Fruit fly (Drosophila melanogaster) whole organism, embryonic: ENCODE results near the gene CG6178.

Source experiments
- Asciz ChIP-seq: fragments of 200-800 bp; sonication (Bioruptor generic); optimal IDR thresholded peaks from 2 replicates; lab custom pipeline; 2017; ENCODE audit warnings: missing biosample characterization, mild to moderate bottlenecking, missing genetic modification characterization, missing genetic modification reagents
- B-H1 ChIP-seq: fragments of 200-800 bp; sonication (Bioruptor generic); IDR thresholded peaks from 3 replicates; pipeline ENCODE4 v1.3.6; 2022; ENCODE audit warnings: missing biosample characterization, missing genetic modification characterization
- CG10462 ChIP-seq: fragments of 200-800 bp; sonication (Bioruptor generic); optimal IDR thresholded peaks from 2 replicates; lab custom pipeline; 2016; ENCODE audit warnings: missing biosample characterization, missing genetic modification characterization
- CG10654 ChIP-seq: fragments of 200-800 bp; sonication (Bioruptor generic); optimal IDR thresholded peaks from 2 replicates; lab custom pipeline; 2016; ENCODE audit warnings: missing biosample characterization, missing genetic modification characterization
- CG11723 ChIP-seq: fragments of 200-800 bp; sonication (Bioruptor generic); optimal IDR thresholded peaks from 2 replicates; lab custom pipeline; 2017; ENCODE audit warnings: missing biosample characterization, mild to moderate bottlenecking, missing genetic modification characterization
- CG12071 ChIP-seq: fragments of 200-800 bp; sonication (Bioruptor generic); optimal IDR thresholded peaks from 3 replicates; lab custom pipeline; 2018; ENCODE audit warnings: missing biosample characterization, mild to moderate bottlenecking, missing genetic modification characterization
- CG12104 ChIP-seq: fragments of 200-800 bp; sonication (Bioruptor generic); optimal IDR thresholded peaks from 3 replicates; lab custom pipeline; 2016; ENCODE audit warnings: missing biosample characterization, missing genetic modification characterization
- CG12391 ChIP-seq: fragments of 200-800 bp; sonication (Bioruptor generic); optimal IDR thresholded peaks from 3 replicates; lab custom pipeline; 2018; ENCODE audit warnings: missing biosample characterization, mild to moderate bottlenecking, missing genetic modification characterization, moderate library complexity
- CG12744 ChIP-seq: fragments of 200-800 bp; sonication (Bioruptor generic); optimal IDR thresholded peaks from 2 replicates; lab custom pipeline; 2016; ENCODE audit warnings: missing biosample characterization, missing genetic modification characterization
- CG13123 ChIP-seq: fragments of 200-800 bp; sonication (Bioruptor generic); optimal IDR thresholded peaks from 2 replicates; lab custom pipeline; 2016; ENCODE audit warnings: missing biosample characterization, missing genetic modification characterization
- CG13624 ChIP-seq: fragments of 200-800 bp; sonication (Bioruptor generic); optimal IDR thresholded peaks from 2 replicates; lab custom pipeline; 2016; ENCODE audit warnings: missing biosample characterization, missing genetic modification characterization
- CG15514 ChIP-seq: fragments of 200-800 bp; sonication (Bioruptor generic); optimal IDR thresholded peaks from 3 replicates; lab custom pipeline; 2017; ENCODE audit warnings: missing biosample characterization, missing genetic modification characterization, mild to moderate bottlenecking, moderate library complexity, missing genetic modification reagents
- CG17612 ChIP-seq: fragments of 200-800 bp; sonication (Bioruptor generic); IDR thresholded peaks from 2 replicates; pipeline ENCODE4 v1.3.6; 2022; ENCODE audit warnings: missing biosample characterization, missing genetic modification characterization
- CG17912 ChIP-seq: fragments of 200-800 bp; sonication (Bioruptor generic); optimal IDR thresholded peaks from 2 replicates; lab custom pipeline; 2018; ENCODE audit warnings: missing biosample characterization, mild to moderate bottlenecking, missing genetic modification characterization
- CG1832 ChIP-seq: fragments of 200-800 bp; sonication (Bioruptor generic); optimal IDR thresholded peaks from 2 replicates; lab custom pipeline; 2017; ENCODE audit warnings: missing biosample characterization, mild to moderate bottlenecking, missing genetic modification characterization, inconsistent platforms
- CG3726 ChIP-seq: fragments of 200-800 bp; sonication (Bioruptor generic); IDR thresholded peaks from 3 replicates; pipeline ENCODE4, ENCODE4 v1.3.6; 2022; ENCODE audit warnings: missing biosample characterization, missing genetic modification characterization
- CG4360 ChIP-seq: fragments of 200-800 bp; sonication (Bioruptor generic); IDR thresholded peaks from 2 replicates; pipeline ENCODE4 v1.3.6; 2022; ENCODE audit warnings: missing biosample characterization, missing genetic modification characterization
- CG4820 ChIP-seq: fragments of 200-800 bp; sonication (Bioruptor generic); optimal IDR thresholded peaks from 3 replicates; lab custom pipeline; 2016; ENCODE audit warnings: missing biosample characterization, missing genetic modification characterization
- CG6272 ChIP-seq: fragments of 200-800 bp; sonication (Bioruptor generic); IDR thresholded peaks from 2 replicates; pipeline ENCODE4 v1.3.6; 2022; ENCODE audit warnings: missing biosample characterization, missing genetic modification characterization
- CG6654 ChIP-seq: fragments of 200-800 bp; sonication (Bioruptor generic); optimal IDR thresholded peaks from 2 replicates; lab custom pipeline; 2017; ENCODE audit warnings: missing biosample characterization, mild to moderate bottlenecking, missing genetic modification characterization
- CG6765 ChIP-seq: fragments of 200-800 bp; sonication (Bioruptor generic); optimal IDR thresholded peaks from 3 replicates; lab custom pipeline; 2017; ENCODE audit warnings: missing biosample characterization, mild to moderate bottlenecking, missing genetic modification characterization
- CG8290 ChIP-seq, 3 experiments: fragments of 200-800 bp; sonication (Bioruptor generic); optimal IDR thresholded peaks; 2 replicates each; lab custom pipeline; 2016 to 2019; ENCODE audit warnings: missing biosample characterization in 3 of 3, missing genetic modification characterization in 3 of 3, mild to moderate bottlenecking in 2 of 3, moderate library complexity in 1 of 3
- CG8924 ChIP-seq: fragments of 200-800 bp; optimal IDR thresholded peaks from 3 replicates; lab custom pipeline; 2019; ENCODE audit warnings: missing biosample characterization, mild to moderate bottlenecking, missing genetic modification characterization, moderate library complexity
- CG9932 ChIP-seq: fragments of 200-800 bp; sonication (Bioruptor generic); IDR thresholded peaks from 2 replicates; pipeline ENCODE4 v1.3.6; 2022; ENCODE audit warnings: missing biosample characterization, missing genetic modification characterization
- Camta ChIP-seq: fragments of 200-800 bp; sonication (Bioruptor generic); optimal IDR thresholded peaks from 2 replicates; lab custom pipeline; 2016; ENCODE audit warnings: missing biosample characterization, missing genetic modification characterization
- CkIIα-i1 ChIP-seq: fragments of 200-800 bp; sonication (Bioruptor generic); IDR thresholded peaks from 2 replicates; pipeline ENCODE4 v1.3.6; 2022; ENCODE audit warnings: missing biosample characterization, missing genetic modification characterization
- D19B ChIP-seq: fragments of 200-800 bp; sonication (Bioruptor generic); optimal IDR thresholded peaks from 2 replicates; lab custom pipeline; 2017; ENCODE audit warnings: missing biosample characterization, mild to moderate bottlenecking, missing genetic modification characterization
- ERR ChIP-seq: fragments of 200-800 bp; sonication (Bioruptor generic); optimal IDR thresholded peaks from 2 replicates; lab custom pipeline; 2016; ENCODE audit warnings: missing biosample characterization, missing genetic modification characterization
- Fer1 ChIP-seq: fragments of 200-800 bp; sonication (Bioruptor generic); optimal IDR thresholded peaks from 2 replicates; lab custom pipeline; 2017; ENCODE audit warnings: missing biosample characterization, mild to moderate bottlenecking, missing genetic modification characterization
- H2.0 ChIP-seq: fragments of 200-800 bp; sonication (Bioruptor generic); IDR thresholded peaks from 2 replicates; pipeline ENCODE4 v1.3.6; 2022; ENCODE audit warnings: missing biosample characterization, missing genetic modification characterization
- Hand ChIP-seq: fragments of 200-800 bp; sonication (Bioruptor generic); optimal IDR thresholded peaks from 2 replicates; lab custom pipeline; 2017; ENCODE audit warnings: mild to moderate bottlenecking, missing biosample characterization, missing genetic modification reagents, missing genetic modification characterization
- Lim3 ChIP-seq: fragments of 200-800 bp; sonication (Bioruptor generic); IDR thresholded peaks from 2 replicates; pipeline ENCODE4 v1.3.6; 2022; ENCODE audit warnings: missing biosample characterization, missing genetic modification characterization
- NC2α ChIP-seq: fragments of 200-800 bp; sonication (Bioruptor generic); optimal IDR thresholded peaks from 2 replicates; lab custom pipeline; 2016; ENCODE audit warnings: missing biosample characterization, missing genetic modification characterization
- Tbp ChIP-seq: fragments of >200 bp; optimal IDR thresholded peaks from 2 replicates; lab custom pipeline; 2018; ENCODE audit warnings: missing biosample characterization, missing genetic modification characterization
- ab ChIP-seq: fragments of 200-800 bp; sonication (Bioruptor generic); optimal IDR thresholded peaks from 2 replicates; lab custom pipeline; 2016; ENCODE audit warnings: missing biosample characterization, missing genetic modification characterization
- ac ChIP-seq: fragments of 200-800 bp; sonication (Bioruptor generic); optimal IDR thresholded peaks from 3 replicates; lab custom pipeline; 2017; ENCODE audit warnings: missing biosample characterization, mild to moderate bottlenecking, missing genetic modification characterization
- ato ChIP-seq: fragments of 200-800 bp; sonication (Bioruptor generic); IDR thresholded peaks from 2 replicates; pipeline ENCODE4 v1.3.6; 2022; ENCODE audit warnings: missing biosample characterization, missing genetic modification characterization; ENCODE audit not compliant: partially characterized antibody
- bab2 ChIP-seq: fragments of 200-800 bp; sonication (Bioruptor generic); optimal IDR thresholded peaks from 2 replicates; lab custom pipeline; 2016; ENCODE audit warnings: missing biosample characterization, missing genetic modification characterization
- bbx ChIP-seq: fragments of 200-800 bp; sonication (Bioruptor generic); IDR thresholded peaks from 2 replicates; pipeline ENCODE4 v1.3.6; 2022; ENCODE audit warnings: missing biosample characterization, missing genetic modification characterization; ENCODE audit not compliant: partially characterized antibody
- br ChIP-seq: fragments of >200 bp; optimal IDR thresholded peaks from 2 replicates; lab custom pipeline; 2017
- cad ChIP-seq: fragments of >200 bp; optimal IDR thresholded peaks from 2 replicates; lab custom pipeline; 2017; ENCODE audit warnings: missing biosample characterization, missing genetic modification characterization
- crc ChIP-seq: fragments of 200-800 bp; sonication (Bioruptor generic); optimal IDR thresholded peaks from 2 replicates; lab custom pipeline; 2016; ENCODE audit warnings: missing biosample characterization, missing genetic modification characterization
- gce ChIP-seq: fragments of 200-800 bp; sonication (Bioruptor generic); IDR thresholded peaks from 3 replicates; pipeline ENCODE4 v1.3.6; 2022; ENCODE audit warnings: missing biosample characterization, missing genetic modification characterization
- mld ChIP-seq: fragments of 200-800 bp; sonication (Bioruptor generic); IDR thresholded peaks from 3 replicates; pipeline ENCODE4 v1.3.6; 2022; ENCODE audit warnings: missing biosample characterization, missing genetic modification characterization; ENCODE audit not compliant: partially characterized antibody
- pan ChIP-seq, 4 experiments: fragments of >200 bp in 3 of 4; fragments of 200-800 bp in 1 of 4; sonication (Bioruptor generic) in 1 of 4; optimal IDR thresholded peaks in 3 of 4; IDR thresholded peaks in 1 of 4; 2 replicates each; pipeline versions ENCODE4 v1.3.6 to Lab custom; 2017 to 2022; ENCODE audit warnings: missing biosample characterization in 2 of 4, missing genetic modification characterization in 2 of 4, mixed read lengths in 1 of 4
- rib ChIP-seq: fragments of 200-800 bp; sonication (Bioruptor generic); IDR thresholded peaks from 2 replicates; pipeline ENCODE4 v1.3.6; 2022; ENCODE audit warnings: missing biosample characterization, missing genetic modification characterization
- sug ChIP-seq: fragments of 200-800 bp; optimal IDR thresholded peaks from 2 replicates; lab custom pipeline; 2019; ENCODE audit warnings: missing biosample characterization, mild to moderate bottlenecking, missing genetic modification characterization, moderate library complexity
- tup ChIP-seq: fragments of 200-800 bp; sonication (Bioruptor generic); optimal IDR thresholded peaks from 2 replicates; lab custom pipeline; 2016; ENCODE audit warnings: missing biosample characterization, mild to moderate bottlenecking, missing genetic modification characterization, moderate library complexity
- z ChIP-seq: fragments of 200-800 bp; sonication (Bioruptor generic); IDR thresholded peaks from 3 replicates; pipeline ENCODE4 v1.3.6; 2022; ENCODE audit warnings: missing biosample characterization, missing genetic modification characterization

The CG6178 gene

dm6 chr3R:24112320-24113069, 39.7 kb upstream of the CG6178 start, which contains the start of gene CG13605 (continued):
- TF ChIP-seq CG4360 (GFP tag; lab: Robert Waterston, UW) (no peak), CG1832 (GFP tag; lab: Kevin White, UChicago) (no peak), CG10654 (GFP tag; lab: Kevin White, UChicago) (peak; percentile 57), CG15514 (GFP tag; lab: Kevin White, UChicago) (peak; percentile 80), mld (GFP tag; lab: Robert Waterston, UW) (no peak), Hand (GFP tag; lab: Kevin White, UChicago) (peak; percentile 69), B-H1 (peak; percentile 59; the same call in 2 of the 3 replicates), CG12104 (peak; percentile 40), CG3726 (0 out of 3 replicates have a peak, but pooled peaks have one; percentile 14), CG6654 (GFP tag; lab: Kevin White, UChicago) (peak; percentile 31), ERR (GFP tag; lab: Kevin White, UChicago) (no peak), z (GFP tag; lab: Robert Waterston, UW) (no peak), CG9932 (GFP tag; lab: Robert Waterston, UW) (peak; percentile 81), CG17612 (peak; percentile 14; the same call in 1 of the 2 replicates), CG17912 (GFP tag; lab: Kevin White, UChicago) (no peak), CG8290 (GFP tag; optimal IDR thresholded peaks at IDR 0.05; lab: Kevin White, UChicago) (peak; percentile 70), CG8290 (tag; optimal IDR thresholded peaks at IDR 0.05; lab: Kevin White, UChicago) (peak; percentile 13 to 85), CG12391 (tag; lab: Kevin White, UChicago) (peak; percentile 82), crc (GFP tag; lab: Kevin White, UChicago) (peak; percentile 13), ab (GFP tag; lab: Kevin White, UChicago) (no peak), D19B (peak; percentile 46), CkIIα-i1 (GFP tag; lab: Robert Waterston, UW) (no peak), CG8924 (tag; lab: Kevin White, UChicago) (peak; percentile 85), CG4820 (peak; percentile 52), Camta (GFP tag; lab: Kevin White, UChicago) (no peak), CG12744 (GFP tag; lab: Kevin White, UChicago) (peak; percentile 35), br (lab: Kevin White, UChicago) (no peak), sug (peak; percentile 23), tup (GFP tag; lab: Kevin White, UChicago) (no peak), CG12071 (GFP tag; lab: Kevin White, UChicago) (peak; percentile 70), bbx (GFP tag; lab: Robert Waterston, UW) (peak; percentile 59), CG6272 (GFP tag; lab: Robert Waterston, UW) (peak; percentile 49; the same call in 1 of the 2 replicates), CG13123 (GFP tag; lab: Kevin White, UChicago) (no peak), rib (GFP tag; lab: Robert Waterston, UW) (peak; percentile 37), H2.0 (GFP tag; lab: Robert Waterston, UW) (peak; percentile 63), gce (GFP tag; lab: Robert Waterston, UW) (peak; percentile 54; the same call in 1 of the 3 replicates), cad (no peak), Lim3 (GFP tag; lab: Robert Waterston, UW) (no peak), pan (optimal IDR thresholded peaks at IDR 0.05; lab: Kevin White, UChicago) (no peak), pan (GFP tag; optimal IDR thresholded peaks at IDR 0.05 in 1 of 2, IDR thresholded peaks at IDR 0.05 in 1 of 2) (peak in 1 of 2 experiments; percentile 82), NC2α (no peak), Asciz (GFP tag; lab: Kevin White, UChicago) (peak; percentile 71), CG6765 (GFP tag; lab: Kevin White, UChicago) (peak; percentile 85), Tbp (GFP tag; lab: Kevin White, UChicago) (no peak), CG10462 (peak; percentile 26), bab2 (GFP tag; lab: Kevin White, UChicago) (peak; percentile 63), ato (GFP tag; lab: Robert Waterston, UW) (no peak), ac (no peak), CG11723 (GFP tag; lab: Kevin White, UChicago) (peak; percentile 52), CG13624 (GFP tag; lab: Kevin White, UChicago) (peak; percentile 55), Fer1 (GFP tag; lab: Kevin White, UChicago) (peak; percentile 89)
